Fruit fly (Drosophila melanogaster): Measurements from ENCODE around the gene CG34107.

Gene CG34107

dm6 chr3R:10203554-10203953, 21.2 kb upstream of the CG34107 start:
- TF ChIP-seq pan (optimal IDR thresholded peaks at IDR 0.05) (no peak), usp (GFP tag; optimal IDR thresholded peaks at IDR 0.05) (no peak), br (GFP tag; optimal IDR thresholded peaks at IDR 0.05) (no peak), Hr78 (GFP tag; optimal IDR thresholded peaks at IDR 0.05) (no peak), Hnf4 (GFP tag; optimal IDR thresholded peaks at IDR 0.05) (peak; percentile 5), woc (GFP tag; optimal IDR thresholded peaks at IDR 0.05) (no peak), tai (GFP tag; optimal IDR thresholded peaks at IDR 0.05) (peak; percentile 9), Myc (optimal IDR thresholded peaks at IDR 0.05) (peak; percentile 64), dsf (GFP tag; optimal IDR thresholded peaks at IDR 0.05; ENCODE audit: borderline replicate concordance) (no peak), Hr83 (GFP tag; optimal IDR thresholded peaks at IDR 0.05; ENCODE audit: poor library complexity, severe bottlenecking) (no peak), rgr (GFP tag; optimal IDR thresholded peaks at IDR 0.05) (peak; percentile 9), ey (GFP tag; optimal IDR thresholded peaks at IDR 0.05) (no peak), Sp1 (GFP tag; optimal IDR thresholded peaks at IDR 0.05) (no peak), h (GFP tag; optimal IDR thresholded peaks at IDR 0.05) (no peak), lola (GFP tag; optimal IDR thresholded peaks at IDR 0.05) (no peak), fru (GFP tag; optimal IDR thresholded peaks at IDR 0.05) (no peak), jim (GFP tag; optimal IDR thresholded peaks at IDR 0.05) (no peak), HLH106 (tag; optimal IDR thresholded peaks at IDR 0.05) (no peak), sage (GFP tag; optimal IDR thresholded peaks at IDR 0.05) (no peak), brk (GFP tag; optimal IDR thresholded peaks at IDR 0.05) (no peak)

dm6 chr3R:10206740-10207139, 18.0 kb upstream of the CG34107 start:
- TF ChIP-seq Hr78 (GFP tag; optimal IDR thresholded peaks at IDR 0.05) = no peak
- no peak for TF ChIP-seq ey (GFP tag; optimal IDR thresholded peaks at IDR 0.05)
- no peak for TF ChIP-seq OdsH (GFP tag; optimal IDR thresholded peaks at IDR 0.05)

- TF ChIP-seq Rel (GFP tag; optimal IDR thresholded peaks at IDR 0.05) (no peak), Rel (tag; optimal IDR thresholded peaks at IDR 0.05) (no peak), pan (optimal IDR thresholded peaks at IDR 0.05) (no peak), CrebA (GFP tag; optimal IDR thresholded peaks at IDR 0.05; ENCODE audit: borderline replicate concordance) (no peak), rgr (GFP tag; optimal IDR thresholded peaks at IDR 0.05) (no peak), N (GFP tag; optimal IDR thresholded peaks at IDR 0.05) (no peak), jim (GFP tag; optimal IDR thresholded peaks at IDR 0.05) (no peak), CG32264 (GFP tag; optimal IDR thresholded peaks at IDR 0.05) (no peak), OdsH (GFP tag; optimal IDR thresholded peaks at IDR 0.05) (no peak), Hnf4 (GFP tag; optimal IDR thresholded peaks at IDR 0.05) (no peak), dmrt93B (GFP tag; optimal IDR thresholded peaks at IDR 0.05) (no peak), usp (GFP tag; optimal IDR thresholded peaks at IDR 0.05) (no peak), psq (GFP tag; optimal IDR thresholded peaks at IDR 0.05) (no peak), CG9705 (GFP tag; optimal IDR thresholded peaks at IDR 0.05) (no peak), Vsx2 (GFP tag; optimal IDR thresholded peaks at IDR 0.05; ENCODE audit: partially characterized antibody) (no peak), Myc (optimal IDR thresholded peaks at IDR 0.05) (no peak), h (GFP tag; optimal IDR thresholded peaks at IDR 0.05) (no peak), foxo (GFP tag; optimal IDR thresholded peaks at IDR 0.05) (no peak), Hr78 (GFP tag; optimal IDR thresholded peaks at IDR 0.05) (no peak), Abd-B (GFP tag; optimal IDR thresholded peaks at IDR 0.05) (no peak)
Observed at dm6 chr3R:10212799-10213198, 11.9 kb upstream of the CG34107 start, which contains the start of gene Timp. Gene Timp, minus strand, starts transcription at chr3R:10213007.

DNA sequence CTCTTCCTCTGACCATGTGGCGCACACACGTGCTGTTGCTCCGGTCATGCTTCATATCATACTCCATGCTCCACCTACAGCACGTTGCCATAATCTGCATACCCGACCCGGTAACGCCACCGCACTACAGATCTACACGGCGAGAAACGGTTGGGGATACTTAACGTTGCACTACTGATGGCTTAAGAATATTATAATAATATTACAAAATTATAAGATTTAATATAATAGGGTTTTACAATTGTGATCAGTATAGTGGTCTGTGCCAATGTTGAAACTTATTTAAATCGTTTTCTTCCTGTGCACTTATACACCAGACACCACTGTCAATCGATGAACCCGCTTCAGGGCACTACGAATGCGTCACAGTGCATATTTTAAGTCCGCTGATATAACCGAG, 11.3 kb upstream of the CG34107 start:
- peak; percentile 41 for TF ChIP-seq h (GFP tag; optimal IDR thresholded peaks at IDR 0.05)
- TF ChIP-seq HLH106 (tag; optimal IDR thresholded peaks at IDR 0.05) = peak; percentile 66
- peak; percentile 51 for TF ChIP-seq Sp1 (GFP tag; optimal IDR thresholded peaks at IDR 0.05)
- TF ChIP-seq usp (GFP tag; optimal IDR thresholded peaks at IDR 0.05) = no peak
- no peak for TF ChIP-seq Hr78 (GFP tag; optimal IDR thresholded peaks at IDR 0.05)
- no peak for TF ChIP-seq N (GFP tag; optimal IDR thresholded peaks at IDR 0.05)
- TF ChIP-seq Hnf4 (GFP tag; optimal IDR thresholded peaks at IDR 0.05) = no peak
- TF ChIP-seq sv (GFP tag; optimal IDR thresholded peaks at IDR 0.05) = peak; percentile 51
- no peak for TF ChIP-seq dsf (GFP tag; optimal IDR thresholded peaks at IDR 0.05; ENCODE audit: borderline replicate concordance)
- TF ChIP-seq Dfd (GFP tag; optimal IDR thresholded peaks at IDR 0.05) = no peak
- TF ChIP-seq woc (GFP tag; optimal IDR thresholded peaks at IDR 0.05) = no peak
- no peak for TF ChIP-seq Vsx2 (GFP tag; optimal IDR thresholded peaks at IDR 0.05; ENCODE audit: partially characterized antibody)
- peak in 1 of 2 experiments; percentile 62 for TF ChIP-seq foxo (GFP tag; optimal IDR thresholded peaks at IDR 0.05)
- TF ChIP-seq br (GFP tag; optimal IDR thresholded peaks at IDR 0.05) = no peak
- no peak for TF ChIP-seq ey (GFP tag; optimal IDR thresholded peaks at IDR 0.05)
- TF ChIP-seq rgr (GFP tag; optimal IDR thresholded peaks at IDR 0.05) = peak; percentile 50
- peak; percentile 46 for TF ChIP-seq fru (GFP tag; optimal IDR thresholded peaks at IDR 0.05)
- TF ChIP-seq OdsH (GFP tag; optimal IDR thresholded peaks at IDR 0.05) = peak; percentile 12
- peak; percentile 48 for TF ChIP-seq psq (GFP tag; optimal IDR thresholded peaks at IDR 0.05)
- no peak for TF ChIP-seq sage (GFP tag; optimal IDR thresholded peaks at IDR 0.05)
- TF ChIP-seq Jra (GFP tag; optimal IDR thresholded peaks at IDR 0.05) = no peak
- TF ChIP-seq GATAd (GFP tag; optimal IDR thresholded peaks at IDR 0.05) = no peak
- TF ChIP-seq CG9705 (GFP tag; optimal IDR thresholded peaks at IDR 0.05) = no peak
- peak; percentile 29 for TF ChIP-seq dmrt93B (GFP tag; optimal IDR thresholded peaks at IDR 0.05)
- TF ChIP-seq Myc (optimal IDR thresholded peaks at IDR 0.05) = no peak
- no peak for TF ChIP-seq CrebA (GFP tag; optimal IDR thresholded peaks at IDR 0.05; ENCODE audit: borderline replicate concordance)
- no peak for TF ChIP-seq jim (GFP tag; optimal IDR thresholded peaks at IDR 0.05)
- TF ChIP-seq Rel (GFP tag; optimal IDR thresholded peaks at IDR 0.05) = no peak
- no peak for TF ChIP-seq Rel (tag; optimal IDR thresholded peaks at IDR 0.05)
- TF ChIP-seq brk (GFP tag; optimal IDR thresholded peaks at IDR 0.05) = no peak
- TF ChIP-seq dl (GFP tag; optimal IDR thresholded peaks at IDR 0.05; ENCODE audit: insufficient read depth in 1 of 2, partially characterized antibody in 2 of 2) = no peak
